Fruit fly (Drosophila melanogaster) whole organism, embryonic: ENCODE measurements around the gene CG10621.
A peak's percentile ranks its signal among the peaks of the same experiment; 100 is the strongest.

Experiments used
- Abd-B ChIP-seq: fragments of 200-800 bp; sonication (Bioruptor generic); optimal IDR thresholded peaks from 2 replicates; lab custom pipeline; 2018; ENCODE audit warnings: missing biosample characterization, mild to moderate bottlenecking, missing genetic modification characterization, moderate library complexity
- Atf-2 ChIP-seq: fragments of 200-800 bp; sonication (Bioruptor generic); optimal IDR thresholded peaks from 2 replicates; lab custom pipeline; 2016; ENCODE audit warnings: missing biosample characterization, missing genetic modification characterization
- BEAF-32 ChIP-seq: fragments of 200-800 bp; sonication (Bioruptor generic); optimal IDR thresholded peaks from 3 replicates; lab custom pipeline; 2017; ENCODE audit warnings: missing biosample characterization, missing genetic modification characterization, mild to moderate bottlenecking, moderate library complexity, missing genetic modification reagents
- Bdp1 ChIP-seq: fragments of 200-800 bp; sonication (Bioruptor generic); optimal IDR thresholded peaks from 3 replicates; lab custom pipeline; 2016; ENCODE audit warnings: missing biosample characterization, missing genetic modification characterization
- CG10209 ChIP-seq: fragments of 200-800 bp; sonication (Bioruptor generic); optimal IDR thresholded peaks from 3 replicates; lab custom pipeline; 2017; ENCODE audit warnings: missing biosample characterization, mild to moderate bottlenecking, missing genetic modification characterization, missing genetic modification reagents
- CG10321 ChIP-seq: fragments of 200-800 bp; sonication (Bioruptor generic); IDR thresholded peaks from 2 replicates; pipeline ENCODE4 v1.3.6; 2022; ENCODE audit warnings: missing biosample characterization, missing genetic modification characterization
- CG11456 ChIP-seq: fragments of 200-800 bp; sonication (Bioruptor generic); IDR thresholded peaks from 3 replicates; pipeline ENCODE4 v1.3.6; 2022; ENCODE audit warnings: missing biosample characterization, missing genetic modification characterization
- CG12391 ChIP-seq: fragments of 200-800 bp; sonication (Bioruptor generic); optimal IDR thresholded peaks from 3 replicates; lab custom pipeline; 2018; ENCODE audit warnings: missing biosample characterization, mild to moderate bottlenecking, missing genetic modification characterization, moderate library complexity
- CG13287 ChIP-seq: fragments of 200-800 bp; sonication (Bioruptor generic); IDR thresholded peaks from 2 replicates; pipeline ENCODE4 v1.3.6; 2022; ENCODE audit warnings: missing biosample characterization, missing genetic modification characterization; ENCODE audit not compliant: partially characterized antibody
- CG13296 ChIP-seq: fragments of 200-800 bp; sonication (Bioruptor generic); optimal IDR thresholded peaks from 3 replicates; lab custom pipeline; 2018; ENCODE audit warnings: missing biosample characterization, mild to moderate bottlenecking, missing genetic modification characterization
- CG13424 ChIP-seq: fragments of 200-800 bp; sonication (Bioruptor generic); optimal IDR thresholded peaks from 2 replicates; lab custom pipeline; 2019; ENCODE audit warnings: missing biosample characterization, mild to moderate bottlenecking, missing genetic modification characterization, moderate library complexity
- CG14710 ChIP-seq: fragments of 200-800 bp; sonication (Bioruptor generic); optimal IDR thresholded peaks from 3 replicates; lab custom pipeline; 2019; ENCODE audit warnings: missing biosample characterization, mild to moderate bottlenecking, missing genetic modification characterization, moderate library complexity
- CG15479 ChIP-seq: fragments of 200-800 bp; sonication (Bioruptor generic); optimal IDR thresholded peaks from 3 replicates; lab custom pipeline; 2019; ENCODE audit warnings: missing biosample characterization, mild to moderate bottlenecking, missing genetic modification characterization, moderate library complexity
- CG1792 ChIP-seq: fragments of 200-800 bp; sonication (Bioruptor generic); optimal IDR thresholded peaks from 2 replicates; lab custom pipeline; 2016; ENCODE audit warnings: missing biosample characterization, missing genetic modification characterization
- CG2712 ChIP-seq: fragments of 200-800 bp; optimal IDR thresholded peaks from 3 replicates; lab custom pipeline; 2019; ENCODE audit warnings: missing biosample characterization, mild to moderate bottlenecking, missing genetic modification characterization, moderate library complexity
- CG30403 ChIP-seq: fragments of 200-800 bp; sonication (Bioruptor generic); optimal IDR thresholded peaks from 3 replicates; lab custom pipeline; 2016; ENCODE audit warnings: missing biosample characterization, missing genetic modification characterization
- CG4707 ChIP-seq: fragments of 200-800 bp; sonication (Bioruptor generic); optimal IDR thresholded peaks from 2 replicates; lab custom pipeline; 2018; ENCODE audit warnings: missing biosample characterization, mild to moderate bottlenecking, missing genetic modification characterization, moderate library complexity
- CG6272 ChIP-seq: fragments of 200-800 bp; sonication (Bioruptor generic); IDR thresholded peaks from 2 replicates; pipeline ENCODE4 v1.3.6; 2022; ENCODE audit warnings: missing biosample characterization, missing genetic modification characterization
- CG6654 ChIP-seq: fragments of 200-800 bp; sonication (Bioruptor generic); optimal IDR thresholded peaks from 2 replicates; lab custom pipeline; 2017; ENCODE audit warnings: missing biosample characterization, mild to moderate bottlenecking, missing genetic modification characterization
- CG6683 ChIP-seq: fragments of 200-800 bp; sonication (Bioruptor generic); optimal IDR thresholded peaks from 2 replicates; lab custom pipeline; 2017; ENCODE audit warnings: missing biosample characterization, mild to moderate bottlenecking, missing genetic modification characterization, missing genetic modification reagents
- CG8388 ChIP-seq: fragments of 200-800 bp; sonication (Bioruptor generic); optimal IDR thresholded peaks from 2 replicates; lab custom pipeline; 2019; ENCODE audit warnings: missing biosample characterization, mild to moderate bottlenecking, missing genetic modification characterization, moderate library complexity
- CG8924 ChIP-seq: fragments of 200-800 bp; optimal IDR thresholded peaks from 3 replicates; lab custom pipeline; 2019; ENCODE audit warnings: missing biosample characterization, mild to moderate bottlenecking, missing genetic modification characterization, moderate library complexity
- CG9876 ChIP-seq: fragments of 200-800 bp; sonication (Bioruptor generic); optimal IDR thresholded peaks from 2 replicates; lab custom pipeline; 2016; ENCODE audit warnings: missing biosample characterization, missing genetic modification characterization
- Elba2 ChIP-seq: fragments of 200-800 bp; sonication (Bioruptor generic); optimal IDR thresholded peaks from 3 replicates; lab custom pipeline; 2016; ENCODE audit warnings: missing biosample characterization, missing genetic modification characterization
- Jarid2 ChIP-seq: fragments of 200-800 bp; sonication (Bioruptor generic); optimal IDR thresholded peaks from 3 replicates; lab custom pipeline; 2017; ENCODE audit warnings: mild to moderate bottlenecking, missing biosample characterization, missing genetic modification reagents, missing genetic modification characterization
- Kr ChIP-seq: fragments of 200-800 bp; sonication (Bioruptor generic); optimal IDR thresholded peaks from 2 replicates; lab custom pipeline; 2017; ENCODE audit warnings: missing biosample characterization, mild to moderate bottlenecking, missing genetic modification characterization
- MBD-R2 ChIP-seq: fragments of 200-800 bp; sonication (Bioruptor generic); IDR thresholded peaks from 2 replicates; pipeline ENCODE4 v1.3.6; 2022; ENCODE audit warnings: missing biosample characterization, missing genetic modification characterization
- Pdp1 ChIP-seq, 2 experiments: fragments of 200-800 bp; sonication (Bioruptor generic); optimal IDR thresholded peaks; 3 replicates each; lab custom pipeline; 2016; ENCODE audit warnings: missing biosample characterization in 2 of 2, missing genetic modification characterization in 2 of 2, mild to moderate bottlenecking in 1 of 2, moderate library complexity in 1 of 2
- Scr ChIP-seq: fragments of 200-800 bp; sonication (Bioruptor generic); IDR thresholded peaks from 2 replicates; pipeline ENCODE4 v1.3.6; 2022; ENCODE audit warnings: missing biosample characterization, missing genetic modification characterization; ENCODE audit not compliant: partially characterized antibody
- Vsx1 ChIP-seq: fragments of 200-800 bp; sonication (Bioruptor generic); optimal IDR thresholded peaks from 2 replicates; lab custom pipeline; 2017; ENCODE audit warnings: missing biosample characterization, mild to moderate bottlenecking, missing genetic modification characterization, missing genetic modification reagents
- bab2 ChIP-seq: fragments of 200-800 bp; sonication (Bioruptor generic); optimal IDR thresholded peaks from 2 replicates; lab custom pipeline; 2016; ENCODE audit warnings: missing biosample characterization, missing genetic modification characterization
- cwo ChIP-seq: fragments of 200-800 bp; sonication (Bioruptor generic); optimal IDR thresholded peaks from 3 replicates; lab custom pipeline; 2017; ENCODE audit warnings: missing biosample characterization, missing genetic modification characterization, mild to moderate bottlenecking, moderate library complexity, missing genetic modification reagents
- disco-r ChIP-seq: fragments of 200-800 bp; sonication (Bioruptor generic); optimal IDR thresholded peaks from 2 replicates; lab custom pipeline; 2016; ENCODE audit warnings: missing biosample characterization, missing genetic modification characterization
- en ChIP-seq: fragments of 200-800 bp; sonication (Bioruptor generic); optimal IDR thresholded peaks from 2 replicates; lab custom pipeline; 2016; ENCODE audit warnings: missing biosample characterization, missing genetic modification characterization
- esg ChIP-seq: fragments of 200-800 bp; sonication (Bioruptor generic); conservative IDR thresholded peaks from 2 replicates; pipeline ENCODE4 v1.3.6; 2022; ENCODE audit warnings: missing biosample characterization, missing genetic modification characterization
- fd64A ChIP-seq: fragments of 200-800 bp; sonication (Bioruptor generic); optimal IDR thresholded peaks from 3 replicates; lab custom pipeline; 2018; ENCODE audit warnings: missing biosample characterization, mild to moderate bottlenecking, missing genetic modification characterization
- fu2 ChIP-seq: fragments of 200-800 bp; sonication (Bioruptor generic); optimal IDR thresholded peaks from 2 replicates; lab custom pipeline; 2016; ENCODE audit warnings: missing biosample characterization, missing genetic modification characterization
- hb ChIP-seq: fragments of 200-800 bp; sonication (Bioruptor generic); IDR thresholded peaks from 3 replicates; pipeline ENCODE4 v1.3.6; 2022; ENCODE audit warnings: missing biosample characterization, missing genetic modification characterization; ENCODE audit not compliant: partially characterized antibody
- lilli ChIP-seq: fragments of 200-800 bp; sonication (Bioruptor generic); optimal IDR thresholded peaks from 3 replicates; lab custom pipeline; 2016; ENCODE audit warnings: missing biosample characterization, missing genetic modification characterization
- lola ChIP-seq, 3 experiments: fragments of >200 bp in 2 of 3; fragments of 200-800 bp in 1 of 3; sonication (Bioruptor generic) in 1 of 3; optimal IDR thresholded peaks; 2 replicates each; lab custom pipeline; 2017 to 2019; ENCODE audit warnings: missing biosample characterization in 3 of 3, missing genetic modification characterization in 3 of 3, mild to moderate bottlenecking in 1 of 3, moderate library complexity in 1 of 3
- mam ChIP-seq: fragments of 200-800 bp; sonication (Bioruptor generic); optimal IDR thresholded peaks from 3 replicates; lab custom pipeline; 2016; ENCODE audit warnings: missing biosample characterization, missing genetic modification characterization
- phol ChIP-seq: fragments of 200-800 bp; sonication (Bioruptor generic); optimal IDR thresholded peaks from 3 replicates; lab custom pipeline; 2018; ENCODE audit warnings: missing biosample characterization, mild to moderate bottlenecking, missing genetic modification characterization, moderate library complexity
- pnt ChIP-seq: fragments of 200-800 bp; sonication (Bioruptor generic); optimal IDR thresholded peaks from 3 replicates; lab custom pipeline; 2016; ENCODE audit warnings: missing biosample characterization, missing genetic modification characterization
- seq ChIP-seq: fragments of 200-800 bp; sonication (Bioruptor generic); IDR thresholded peaks from 2 replicates; pipeline ENCODE4 v1.3.6; 2022; ENCODE audit warnings: missing biosample characterization, missing genetic modification characterization
- slou ChIP-seq: fragments of 200-800 bp; sonication (Bioruptor generic); optimal IDR thresholded peaks from 3 replicates; lab custom pipeline; 2016; ENCODE audit warnings: missing biosample characterization, missing genetic modification characterization
- ssp ChIP-seq: fragments of 200-800 bp; sonication (Bioruptor generic); IDR thresholded peaks from 2 replicates; pipeline ENCODE4 v1.3.6; 2022; ENCODE audit warnings: missing biosample characterization, missing genetic modification characterization
- trem ChIP-seq: fragments of 200-800 bp; optimal IDR thresholded peaks from 3 replicates; lab custom pipeline; 2019; ENCODE audit warnings: missing biosample characterization, mild to moderate bottlenecking, missing genetic modification characterization, moderate library complexity
- vvl ChIP-seq: fragments of 200-800 bp; sonication (Bioruptor generic); IDR thresholded peaks from 2 replicates; pipeline ENCODE4 v1.3.6; 2022; ENCODE audit warnings: missing biosample characterization, missing genetic modification characterization

The CG10621 gene

DNA sequence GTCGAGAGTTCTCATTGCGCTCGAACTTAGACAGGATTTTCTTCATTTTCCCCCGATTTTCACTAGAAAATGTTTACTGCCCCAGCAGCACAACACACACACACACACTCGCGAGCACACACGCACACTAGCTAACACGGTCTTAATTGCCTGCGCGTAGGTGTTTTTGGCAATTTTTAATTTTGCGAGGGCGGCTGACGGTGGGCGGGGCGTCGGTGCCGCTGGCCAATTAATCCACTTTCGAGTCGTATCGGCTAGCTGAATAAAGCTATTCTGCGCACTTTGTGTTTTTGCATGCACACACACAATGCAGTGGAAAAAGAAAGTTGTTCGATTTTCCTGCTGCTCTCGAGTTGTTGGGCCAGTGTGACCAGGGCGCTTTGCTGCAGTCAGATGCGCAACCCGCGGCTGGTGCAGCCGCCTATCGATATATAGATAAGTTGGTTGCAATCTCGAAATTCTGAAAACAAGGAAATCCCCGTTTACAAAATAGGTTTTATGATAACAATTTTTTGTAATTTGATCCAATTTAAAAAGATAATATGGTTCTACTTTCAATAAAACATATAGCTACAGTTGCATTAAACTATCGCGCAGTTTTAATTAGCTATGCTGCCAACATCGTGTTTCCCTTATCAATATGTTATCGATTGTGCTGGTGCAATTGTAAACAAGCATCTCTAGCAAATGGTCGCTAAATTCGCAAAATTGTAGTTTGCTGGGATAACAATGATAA lies 14.3 kb upstream of the CG10621 start, which contains the start of the genes Nak and Tango6 (continued):
- TF ChIP-seq CG13424 (tag; lab: Kevin White, UChicago) (peak; percentile 41), MBD-R2 (peak; percentile 48; the same call in 1 of the 2 replicates), CG6272 (GFP tag; lab: Robert Waterston, UW) (0 out of 2 replicates have a peak, but pooled peaks have one; percentile 21), Scr (GFP tag; lab: Robert Waterston, UW) (peak; percentile 98), Bdp1 (peak; percentile 12), CG13287 (GFP tag; lab: Robert Waterston, UW) (peak; percentile 97), CG14710 (peak; percentile 80), ssp (GFP tag; lab: Robert Waterston, UW) (no peak), CG6654 (GFP tag; lab: Kevin White, UChicago) (no peak), mam (GFP tag; lab: Kevin White, UChicago) (peak; percentile 52), CG1792 (GFP tag; lab: Kevin White, UChicago) (peak; percentile 41), Elba2 (GFP tag; lab: Kevin White, UChicago) (no peak), bab2 (GFP tag; lab: Kevin White, UChicago) (peak; percentile 26), disco-r (GFP tag; lab: Kevin White, UChicago) (peak; percentile 23), Pdp1 (GFP tag; optimal IDR thresholded peaks at IDR 0.05; lab: Kevin White, UChicago) (peak in 1 of 2 experiments; percentile 54), trem (tag; lab: Kevin White, UChicago) (peak; percentile 85), CG11456 (no peak), fu2 (GFP tag; lab: Kevin White, UChicago) (no peak), Vsx1 (GFP tag; lab: Kevin White, UChicago) (peak; percentile 100), CG30403 (GFP tag; lab: Kevin White, UChicago) (peak; percentile 46), CG10209 (GFP tag; lab: Kevin White, UChicago) (no peak), CG2712 (tag; lab: Kevin White, UChicago) (peak; percentile 63), BEAF-32 (GFP tag; lab: Kevin White, UChicago) (peak; percentile 98), Atf-2 (GFP tag; lab: Kevin White, UChicago) (peak; percentile 44), CG10321 (GFP tag; lab: Robert Waterston, UW) (peak; percentile 27; the same call in 1 of the 2 replicates), cwo (no peak), Abd-B (GFP tag; lab: Kevin White, UChicago) (peak; percentile 71), CG8924 (tag; lab: Kevin White, UChicago) (peak; percentile 44), CG4707 (no peak), lilli (GFP tag; lab: Kevin White, UChicago) (peak; percentile 49), slou (GFP tag; lab: Kevin White, UChicago) (no peak), vvl (GFP tag; lab: Robert Waterston, UW) (0 out of 2 replicates have a peak, but pooled peaks have one; percentile 22), CG8388 (GFP tag; lab: Kevin White, UChicago) (no peak), lola (GFP tag; optimal IDR thresholded peaks at IDR 0.05; lab: Kevin White, UChicago) (peak in 1 of 3 experiments; percentile 50), CG15479 (GFP tag; lab: Kevin White, UChicago) (peak; percentile 97), hb (GFP tag; lab: Robert Waterston, UW) (peak; percentile 92), CG9876 (GFP tag; lab: Kevin White, UChicago) (peak; percentile 3), CG12391 (tag; lab: Kevin White, UChicago) (peak; percentile 63), seq (GFP tag; lab: Robert Waterston, UW) (0 out of 2 replicates have a peak, but pooled peaks have one; percentile 25), phol (tag; lab: Kevin White, UChicago) (peak; percentile 68), fd64A (no peak), esg (GFP tag; lab: Robert Waterston, UW) (no peak), pnt (GFP tag; lab: Kevin White, UChicago) (peak; percentile 0), CG6683 (GFP tag; lab: Kevin White, UChicago) (no peak), en (GFP tag; lab: Kevin White, UChicago) (no peak), CG13296 (GFP tag; lab: Kevin White, UChicago) (peak; percentile 11), Jarid2 (no peak), Kr (GFP tag; lab: Kevin White, UChicago) (no peak)
